Worm (Caenorhabditis elegans) whole organism, L4 larva: Measurements from ENCODE around the gene F07G6.8.
A peak's percentile ranks its signal among the peaks of the same experiment; 100 is the strongest.
"Not testable (repeated sequence)": the region's sequence is repeated elsewhere in the genome, so short reads cannot be mapped to it uniquely, and the experiment has no call there.

ENCODE experiments used
- F26F4.8 ChIP-seq: fragments of 200-800 bp; sonication (Bioruptor generic); conservative IDR thresholded peaks from 2 replicates; pipeline ENCODE4 v1.3.6; 2022; ENCODE audit warnings: missing genetic modification characterization, missing compliant biosample characterization
- F37D6.2 ChIP-seq: sonication (generic microtip); optimal IDR thresholded peaks from 2 replicates; lab custom pipeline; 2016; ENCODE audit warnings: mild to moderate bottlenecking, missing genetic modification characterization, missing compliant biosample characterization
- F44E2.7 ChIP-seq: fragments of 200-800 bp; sonication (Bioruptor generic); IDR thresholded peaks from 2 replicates; pipeline ENCODE4 v2.1.2; 2022; ENCODE audit warnings: missing genetic modification characterization, missing compliant biosample characterization
- T20F7.1 ChIP-seq: fragments of 200-800 bp; sonication (Bioruptor generic); optimal IDR thresholded peaks from 2 replicates; lab custom pipeline; 2018; ENCODE audit warnings: mild to moderate bottlenecking, missing genetic modification characterization, missing compliant biosample characterization
- aha-1 ChIP-seq: fragments of 150-350 bp; peaks from one replicate; lab custom pipeline; 2014; ENCODE audit warnings: missing biosample characterization, missing genetic modification characterization
- arid-1 ChIP-seq: fragments of 200-800 bp; sonication (Bioruptor generic); conservative IDR thresholded peaks from 2 replicates; pipeline ENCODE4 v1.3.6; 2022; ENCODE audit warnings: missing genetic modification reagents, missing genetic modification characterization, missing compliant biosample characterization
- ceh-82 ChIP-seq: sonication (generic microtip); optimal IDR thresholded peaks from 2 replicates; lab custom pipeline; 2017; ENCODE audit warnings: missing biosample characterization, missing genetic modification characterization
- ctbp-1 ChIP-seq: fragments of 200-800 bp; sonication (Bioruptor generic); IDR thresholded peaks from 2 replicates; pipeline ENCODE4 v1.3.6; 2022; ENCODE audit warnings: missing genetic modification reagents, missing genetic modification characterization, missing compliant biosample characterization
- daf-16 ChIP-seq, 3 experiments: sonication (generic microtip); optimal IDR thresholded peaks; 2 replicates each; lab custom pipeline; 2016 to 2017; ENCODE audit warnings: missing genetic modification characterization in 3 of 3, missing genetic modification reagents in 3 of 3, mild to moderate bottlenecking in 2 of 3, missing compliant biosample characterization in 2 of 3, missing biosample characterization in 1 of 3, moderate library complexity in 1 of 3
- dpl-1 ChIP-seq: fragments of 150-350 bp; optimal IDR thresholded peaks from 2 replicates; lab custom pipeline; 2014; ENCODE audit warnings: missing biosample characterization, missing genetic modification reagents, missing genetic modification characterization
- duxl-1 ChIP-seq: sonication (generic microtip); optimal IDR thresholded peaks from 2 replicates; lab custom pipeline; 2016; ENCODE audit warnings: mild to moderate bottlenecking, missing genetic modification characterization, moderate library complexity, missing compliant biosample characterization; ENCODE audit not compliant: poor library complexity
- egl-43 ChIP-seq: fragments of 200-800 bp; sonication (Bioruptor generic); IDR thresholded peaks from 2 replicates; pipeline ENCODE4 v1.3.6; 2022; ENCODE audit warnings: missing genetic modification reagents, missing genetic modification characterization, missing compliant biosample characterization
- hlh-30 ChIP-seq: sonication (generic microtip); optimal IDR thresholded peaks from 2 replicates; lab custom pipeline; 2017; ENCODE audit warnings: antibody characterized with exemption, mild to moderate bottlenecking, missing genetic modification characterization, missing compliant biosample characterization; ENCODE audit not compliant: insufficient read depth
- hmg-1.1 ChIP-seq: fragments of 200-800 bp; sonication (Bioruptor generic); IDR thresholded peaks from 2 replicates; pipeline ENCODE4 v1.3.6; 2022; ENCODE audit warnings: missing genetic modification reagents, missing genetic modification characterization, missing compliant biosample characterization
- lin-13 ChIP-seq: fragments of 150-350 bp; optimal IDR thresholded peaks from 2 replicates; lab custom pipeline; 2014; ENCODE audit warnings: missing biosample characterization, missing genetic modification reagents, missing genetic modification characterization
- lin-39 ChIP-seq: fragments of 150-350 bp; optimal IDR thresholded peaks from 2 replicates; lab custom pipeline; 2014; ENCODE audit warnings: missing biosample characterization, missing genetic modification reagents, missing genetic modification characterization
- madf-5 ChIP-seq, 2 experiments: fragments of 200-800 bp; sonication (Bioruptor generic); IDR thresholded peaks; 2 replicates each; pipeline ENCODE4 v1.3.6; 2022; ENCODE audit warnings: missing compliant biosample characterization in 2 of 2, missing genetic modification characterization in 2 of 2
- mdt-29 ChIP-seq: fragments of 200-800 bp; sonication (Bioruptor generic); IDR thresholded peaks from 2 replicates; pipeline ENCODE4 v1.3.6; 2022; ENCODE audit warnings: missing genetic modification reagents, missing genetic modification characterization, missing compliant biosample characterization
- mep-1 ChIP-seq: fragments of 150-350 bp; sonication (generic microtip); optimal IDR thresholded peaks from 3 replicates; lab custom pipeline; 2014; ENCODE audit warnings: missing biosample characterization, missing genetic modification characterization
- nhr-10 ChIP-seq: fragments of 150-350 bp; optimal IDR thresholded peaks from 2 replicates; lab custom pipeline; 2014; ENCODE audit warnings: missing biosample characterization, missing genetic modification characterization
- nhr-102 ChIP-seq: sonication (generic microtip); optimal IDR thresholded peaks from 2 replicates; lab custom pipeline; 2016; ENCODE audit warnings: mild to moderate bottlenecking, missing genetic modification characterization, moderate library complexity, missing compliant biosample characterization
- nhr-11 ChIP-seq: fragments of 150-350 bp; optimal IDR thresholded peaks from 2 replicates; lab custom pipeline; 2014; ENCODE audit warnings: missing biosample characterization, missing genetic modification characterization
- nhr-237 ChIP-seq: sonication (generic microtip); optimal IDR thresholded peaks from 2 replicates; lab custom pipeline; 2017; ENCODE audit warnings: missing biosample characterization, missing genetic modification characterization
- nhr-28 ChIP-seq: fragments of 150-350 bp; optimal IDR thresholded peaks from 2 replicates; lab custom pipeline; 2014; ENCODE audit warnings: missing biosample characterization, missing genetic modification characterization
- saeg-2 ChIP-seq: fragments of 200-800 bp; sonication (Bioruptor generic); IDR thresholded peaks from 2 replicates; pipeline ENCODE4 v1.3.6; 2022; ENCODE audit warnings: missing genetic modification reagents, missing genetic modification characterization, missing compliant biosample characterization
- sdz-12 ChIP-seq: fragments of 200-800 bp; sonication (Bioruptor generic); optimal IDR thresholded peaks from 2 replicates; lab custom pipeline; 2018; ENCODE audit warnings: mild to moderate bottlenecking, missing genetic modification characterization, missing compliant biosample characterization
- set-16 ChIP-seq: fragments of 200-800 bp; sonication (Bioruptor generic); IDR thresholded peaks from 2 replicates; pipeline ENCODE4 v1.3.6; 2022; ENCODE audit warnings: missing genetic modification reagents, missing genetic modification characterization, missing compliant biosample characterization
- snpc-1.2 ChIP-seq: fragments of 200-800 bp; sonication (Bioruptor generic); IDR thresholded peaks from 2 replicates; pipeline ENCODE4 v1.3.6; 2022; ENCODE audit warnings: missing genetic modification reagents, missing genetic modification characterization, missing compliant biosample characterization
- spr-3 ChIP-seq: fragments of 200-800 bp; sonication (Bioruptor generic); optimal IDR thresholded peaks from 2 replicates; lab custom pipeline; 2018; ENCODE audit warnings: mild to moderate bottlenecking, missing genetic modification characterization, missing compliant biosample characterization
- tag-97 ChIP-seq: fragments of 200-800 bp; sonication (Bioruptor generic); IDR thresholded peaks from 2 replicates; pipeline ENCODE4 v1.3.6; 2022; ENCODE audit warnings: missing genetic modification characterization, missing compliant biosample characterization
- tra-1 ChIP-seq: fragments of 200-800 bp; sonication (Bioruptor generic); IDR thresholded peaks from 2 replicates; pipeline ENCODE4 v1.3.6; 2022; ENCODE audit warnings: missing genetic modification reagents, missing genetic modification characterization, missing compliant biosample characterization
- unc-62 ChIP-seq, 3 experiments: fragments of 150-350 bp in 1 of 3; sonication (generic microtip); optimal IDR thresholded peaks in 2 of 3; peaks in 1 of 3; 1 replicate in 1 of 3; 2 replicates in 2 of 3; lab custom pipeline; 2014 to 2017; ENCODE audit warnings: missing biosample characterization in 3 of 3, missing genetic modification characterization in 3 of 3, missing genetic modification reagents in 3 of 3, missing genotype in 1 of 3
- zip-11 ChIP-seq: fragments of 200-800 bp; sonication (Bioruptor generic); IDR thresholded peaks from 2 replicates; pipeline ENCODE4 v1.3.6; 2022; ENCODE audit warnings: missing genetic modification characterization, missing compliant biosample characterization
- ztf-11 ChIP-seq: fragments of 150-350 bp; optimal IDR thresholded peaks from 2 replicates; lab custom pipeline; 2014; ENCODE audit warnings: missing biosample characterization, missing genetic modification characterization

The F07G6.8 gene

ce11 chrX:1706538-1706937, 13.7 kb downstream of the F07G6.8 start, which contains the start of gene F07G6.5:
F07G6.5 (minus strand) TSS chrX:1706638.
- TF ChIP-seq daf-16 (GFP tag; optimal IDR thresholded peaks at IDR 0.05; lab: Kevin White, UChicago) = no peak
- no peak for TF ChIP-seq daf-16 (tag; optimal IDR thresholded peaks at IDR 0.05; lab: Kevin White, UChicago)
- no peak for TF ChIP-seq hmg-1.1 (GFP tag; lab: Robert Waterston, UW)
- no peak for TF ChIP-seq arid-1 (GFP tag; lab: Robert Waterston, UW)
- no peak for TF ChIP-seq sdz-12 (GFP tag; lab: Kevin White, UChicago)
- no peak for TF ChIP-seq nhr-237 (tag; lab: Kevin White, UChicago)
- TF ChIP-seq nhr-10 (tag; lab: Kevin White, UChicago) = no peak
- TF ChIP-seq saeg-2 = no peak
- no peak for TF ChIP-seq ztf-11

ce11 chrX:1703840-1704239, 16.4 kb downstream of the F07G6.8 start, which contains the start of gene C36C9.5:
C36C9.5 (minus strand) TSS chrX:1703940.
- TF ChIP-seq ctbp-1 (GFP tag; lab: Robert Waterston, UW) (no peak), T20F7.1 (GFP tag; lab: Kevin White, UChicago) (no peak), tag-97 (GFP tag; lab: Robert Waterston, UW) (no peak), dpl-1 (GFP tag; lab: Kevin White, UChicago) (no peak)
- TF ChIP-seq, all 104 proteins: peak for 0

- TF ChIP-seq set-16 = peak; percentile 92
- TF ChIP-seq aha-1 (tag; lab: Kevin White, UChicago) = peak; percentile 44
- TF ChIP-seq nhr-102 (tag; lab: Kevin White, UChicago) = no peak
- TF ChIP-seq nhr-11 (tag; lab: Kevin White, UChicago) = no peak
- TF ChIP-seq egl-43 (GFP tag; lab: Robert Waterston, UW) = peak; percentile 64; the same call in 1 of the 2 replicates
- TF ChIP-seq tra-1 (GFP tag; lab: Robert Waterston, UW) = no peak
These were observed 17.2 kb downstream of the F07G6.8 start for ce11 chrX:1703049-1703448.

- TF ChIP-seq F44E2.7 (no peak), lin-39 (tag; lab: Kevin White, UChicago) (no peak), arid-1 (GFP tag; lab: Robert Waterston, UW) (no peak), ceh-82 (tag; lab: Kevin White, UChicago) (no peak), duxl-1 (tag; lab: Kevin White, UChicago) (no peak), spr-3 (no peak), hlh-30 (tag; lab: Kevin White, UChicago) (no peak), nhr-28 (tag; lab: Kevin White, UChicago) (no peak), lin-13 (GFP tag; lab: Kevin White, UChicago) (no peak), F26F4.8 (no peak), mep-1 (tag; lab: Kevin White, UChicago) (no peak), snpc-1.2 (no peak), mdt-29 (GFP tag; lab: Robert Waterston, UW) (no peak), madf-5 (GFP tag; IDR thresholded peaks at IDR 0.05; lab: Robert Waterston, UW) (no peak), F37D6.2 (tag; lab: Kevin White, UChicago) (no peak), zip-11 (no peak)
These were observed 21.8 kb downstream of the F07G6.8 start for ce11 chrX:1698476-1698875.

ce11 chrX:1696879-1697278, 23.4 kb downstream of the F07G6.8 start, which contains the start of gene C36C9.4:
C36C9.4 (minus strand) TSS chrX:1696979.
- not testable (repeated sequence) for TF ChIP-seq ztf-11; unc-62 (GFP tag; optimal IDR thresholded peaks at IDR 0.05 in 1 of 2; lab: Kevin White, UChicago); unc-62 (tag; optimal IDR thresholded peaks at IDR 0.05; lab: Kevin White, UChicago); egl-43 (GFP tag; lab: Robert Waterston, UW)
